Worm (Caenorhabditis elegans) whole organism, L4/young adult: ENCODE results near the gene fbxb-111.

Source experiments
- W03F9.2 ChIP-seq: fragments of 150-350 bp; optimal IDR thresholded peaks from 2 replicates; lab custom pipeline; 2014; ENCODE audit warnings: missing biosample characterization, missing genetic modification characterization
- dao-5 ChIP-seq: sonication (generic microtip); optimal IDR thresholded peaks from 2 replicates; lab custom pipeline; 2016; ENCODE audit warnings: missing genotype, missing genetic modification characterization, moderate library complexity, missing compliant biosample characterization
- him-1 ChIP-seq: sonication (generic microtip); optimal IDR thresholded peaks from 2 replicates; lab custom pipeline; 2016; ENCODE audit warnings: missing genotype, missing genetic modification reagents, missing genetic modification characterization, missing compliant biosample characterization

ce11 chrII:2800550-2801233, 25.9 kb upstream of the fbxb-111 start, which contains the start of gene nhr-119:
- TF ChIP-seq dao-5 (no peak), him-1 (tag; lab: Kevin White, UChicago) (no peak), W03F9.2 (tag; lab: Kevin White, UChicago) (peak; percentile 38)
